Worm (Caenorhabditis elegans): ENCODE results near the gene fut-2.
A peak's percentile ranks its signal among the peaks of the same experiment; 100 is the strongest.

The fut-2 gene

DNA sequence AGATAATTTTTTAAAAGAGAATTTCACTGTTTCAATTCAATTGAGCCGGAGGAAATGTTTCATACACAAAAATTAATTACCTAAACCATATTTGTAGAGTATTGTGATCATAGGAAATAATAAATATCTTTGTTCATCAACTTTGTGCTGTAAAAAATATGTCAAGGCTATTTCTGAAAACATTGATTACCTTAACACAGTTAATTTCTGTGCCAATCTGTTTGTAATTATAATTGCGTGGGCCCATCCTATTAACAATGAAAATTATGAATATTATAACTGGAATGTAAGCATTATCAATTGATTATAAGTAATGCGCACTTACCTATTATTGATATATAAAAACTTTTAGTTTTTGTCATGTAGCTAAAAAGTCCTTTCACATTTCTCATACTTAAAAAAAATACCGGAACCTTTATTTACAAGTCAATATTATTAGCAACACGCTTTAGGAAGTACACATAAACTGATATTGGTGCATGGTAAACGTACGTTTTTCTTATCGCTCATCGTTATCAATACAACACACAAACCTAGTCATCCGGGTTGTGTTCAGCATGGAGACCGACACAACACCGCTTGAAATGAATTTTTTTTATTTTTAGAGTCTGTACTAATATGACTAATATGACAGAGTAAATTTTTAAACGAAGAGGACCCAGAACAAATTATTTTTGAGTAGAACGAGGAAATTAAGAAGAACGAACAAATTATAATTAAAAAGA is at the start of gene fut-2 (continued):
- TF ChIP-seq madf-9 (GFP tag; conservative IDR thresholded peaks at IDR 0.05), result no peak
- TF ChIP-seq mes-2 (tag; optimal IDR thresholded peaks at IDR 0.05; ENCODE audit: poor library complexity, severe bottlenecking), result no peak
- TF ChIP-seq ceh-82 (tag; optimal IDR thresholded peaks at IDR 0.05), result no peak
- TF ChIP-seq dpl-1 (GFP tag; optimal IDR thresholded peaks at IDR 0.05), result no peak
- no peak for TF ChIP-seq pha-4 (GFP tag; IDR thresholded peaks at IDR 0.05)
- TF ChIP-seq pha-4 (tag; optimal IDR thresholded peaks at IDR 0.05), result no peak
- TF ChIP-seq lin-29 (GFP tag; IDR thresholded peaks at IDR 0.05), result no peak
- TF ChIP-seq egl-27 (tag; optimal IDR thresholded peaks at IDR 0.05), result no peak
- TF ChIP-seq ceh-20 (GFP tag; IDR thresholded peaks at IDR 0.05), result no peak
- peak; percentile 67 for TF ChIP-seq dve-1 (tag; optimal IDR thresholded peaks at IDR 0.05; ENCODE audit: insufficient read depth)
- peak; percentile 90 for TF ChIP-seq aha-1 (tag)
- TF ChIP-seq aly-2 (tag; optimal IDR thresholded peaks at IDR 0.05), result no peak
- no peak for TF ChIP-seq ceh-44 (GFP tag; IDR thresholded peaks at IDR 0.05)

DNA sequence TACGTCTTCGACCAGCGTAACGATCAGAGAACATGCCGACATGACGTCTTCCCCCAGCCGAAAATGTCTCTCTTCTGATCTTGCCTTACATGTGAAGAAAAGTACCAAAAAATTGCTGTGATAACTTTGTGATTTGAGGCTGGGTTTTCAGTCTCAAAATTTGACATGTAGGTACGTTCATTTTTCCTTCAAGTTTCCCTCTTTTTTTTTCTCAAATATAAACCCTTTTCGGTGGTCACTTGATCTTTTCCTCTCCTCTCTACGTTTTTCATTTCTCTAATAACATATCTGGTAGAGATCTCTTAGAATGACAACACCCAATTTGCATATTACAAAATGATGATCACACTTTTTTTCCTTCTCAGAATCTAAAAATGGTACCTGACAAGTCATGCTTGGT is 46.2 kb upstream of the fut-2 start, which contains the start of gene nhr-37:
nhr-37 (plus strand) TSS at position 301 of the 400 bp plus-strand sequence.
- no peak for TF ChIP-seq lin-39 (tag; optimal IDR thresholded peaks at IDR 0.05)
- no peak for TF ChIP-seq hlh-11 (tag; optimal IDR thresholded peaks at IDR 0.05)
- no peak for TF ChIP-seq daf-12 (tag; optimal IDR thresholded peaks at IDR 0.05)
- TF ChIP-seq daf-16 (GFP tag; optimal IDR thresholded peaks at IDR 0.05), result no peak
- no peak for TF ChIP-seq daf-16 (tag; optimal IDR thresholded peaks at IDR 0.05)
- TF ChIP-seq F10B5.3 (tag; optimal IDR thresholded peaks at IDR 0.05), result no peak
- TF ChIP-seq F49E8.2 (tag; optimal IDR thresholded peaks at IDR 0.05; ENCODE audit: borderline replicate concordance), result no peak
- no peak for TF ChIP-seq F26F4.8 (GFP tag; conservative IDR thresholded peaks at IDR 0.05)
- no peak for TF ChIP-seq nhr-11 (tag; optimal IDR thresholded peaks at IDR 0.05)
- no peak for TF ChIP-seq tra-1 (GFP tag; IDR thresholded peaks at IDR 0.05)
- no peak for TF ChIP-seq ces-1 (GFP tag; optimal IDR thresholded peaks at IDR 0.05)
- no peak for TF ChIP-seq saeg-2 (GFP tag; IDR thresholded peaks at IDR 0.05)

DNA sequence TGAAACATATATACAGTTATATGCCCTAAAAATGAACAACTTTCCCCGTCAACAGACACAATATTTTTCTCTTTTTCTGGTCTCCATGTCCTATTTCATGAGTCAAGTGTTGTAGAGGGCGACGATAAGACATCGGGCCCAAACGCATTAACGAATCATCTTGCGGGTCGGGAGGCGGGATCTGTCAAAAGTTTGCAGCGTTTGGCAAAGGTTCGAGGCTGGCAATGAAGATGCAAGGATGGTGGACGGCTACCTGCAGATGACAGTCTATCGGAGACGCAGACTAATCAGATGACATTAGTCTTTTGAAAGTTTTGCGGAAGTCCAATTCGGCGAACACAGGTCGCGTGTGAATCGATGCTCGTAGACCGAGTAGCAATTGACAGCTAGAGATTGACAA is 45.1 kb upstream of the fut-2 start:
- TF ChIP-seq unc-39 (tag; optimal IDR thresholded peaks at IDR 0.05) (no peak), cey-2 (tag; optimal IDR thresholded peaks at IDR 0.05; ENCODE audit: borderline replicate concordance, insufficient read depth) (no peak), saeg-2 (GFP tag; IDR thresholded peaks at IDR 0.05) (no peak), vab-7 (GFP tag; IDR thresholded peaks at IDR 0.05) (no peak), nhr-25 (tag; optimal IDR thresholded peaks at IDR 0.05; ENCODE audit: borderline replicate concordance, insufficient read depth) (no peak), tra-1 (GFP tag; IDR thresholded peaks at IDR 0.05) (no peak), lin-39 (tag; optimal IDR thresholded peaks at IDR 0.05) (no peak), Y75B8A.6 (GFP tag; IDR thresholded peaks at IDR 0.05) (no peak), nhr-42 (GFP tag; IDR thresholded peaks at IDR 0.05) (no peak), nhr-77 (tag; optimal IDR thresholded peaks at IDR 0.05) (no peak), tag-97 (GFP tag; IDR thresholded peaks at IDR 0.05) (no peak), rbr-2 (tag; optimal IDR thresholded peaks at IDR 0.05) (no peak), nhr-28 (tag; optimal IDR thresholded peaks at IDR 0.05) (no peak), nhr-41 (GFP tag; IDR thresholded peaks at IDR 0.05) (no peak), mes-2 (tag; optimal IDR thresholded peaks at IDR 0.05; ENCODE audit: poor library complexity, severe bottlenecking) (no peak), unc-62 (GFP tag; optimal IDR thresholded peaks at IDR 0.05 in 1 of 2) (no peak), unc-62 (tag; optimal IDR thresholded peaks at IDR 0.05) (no peak), pqm-1 (tag; optimal IDR thresholded peaks at IDR 0.05) (no peak), ceh-44 (GFP tag; IDR thresholded peaks at IDR 0.05) (no peak), jun-1 (tag; optimal IDR thresholded peaks at IDR 0.05) (no peak), ZK337.2 (GFP tag; IDR thresholded peaks at IDR 0.05) (no peak)

All from whole organism, L4 larva.